Worm (Caenorhabditis elegans) whole organism, midembryonic: ENCODE results near the gene C05B5.12.

ENCODE experiments used
- T22C8.4 ChIP-seq: fragments of 200-800 bp; sonication (Bioruptor generic); IDR thresholded peaks from 2 replicates; pipeline ENCODE4 v1.3.6; 2022; ENCODE audit warnings: missing genetic modification characterization, missing compliant biosample characterization
- cog-1 ChIP-seq: sonication (generic microtip); optimal IDR thresholded peaks from 2 replicates; lab custom pipeline; 2016; ENCODE audit warnings: missing genetic modification characterization, missing compliant biosample characterization
- flt-1 ChIP-seq: fragments of 200-800 bp; sonication (Bioruptor generic); IDR thresholded peaks from 2 replicates; pipeline ENCODE4 v1.3.6; 2022; ENCODE audit warnings: missing genetic modification characterization, missing compliant biosample characterization
- klf-2 ChIP-seq: fragments of 200-800 bp; sonication (Bioruptor generic); conservative IDR thresholded peaks from 2 replicates; pipeline ENCODE4 v1.3.6; 2022; ENCODE audit warnings: missing genetic modification reagents, missing genetic modification characterization, missing compliant biosample characterization
- med-1 ChIP-seq: sonication (generic microtip); optimal IDR thresholded peaks from 2 replicates; lab custom pipeline; 2017; ENCODE audit warnings: missing genetic modification characterization, mild to moderate bottlenecking, missing compliant biosample characterization, antibody characterized with exemption, missing genetic modification reagents; ENCODE audit not compliant: insufficient read depth
- ref-1 ChIP-seq: fragments of 200-800 bp; sonication (Bioruptor generic); conservative IDR thresholded peaks from 2 replicates; pipeline ENCODE4 v1.3.6; 2022; ENCODE audit warnings: missing genetic modification reagents, missing genetic modification characterization, missing compliant biosample characterization
- tab-1 ChIP-seq: fragments of 200-800 bp; sonication (Bioruptor generic); IDR thresholded peaks from 2 replicates; pipeline ENCODE4 v1.3.6; 2022; ENCODE audit warnings: missing genetic modification characterization, missing compliant biosample characterization
- ztf-23 ChIP-seq: fragments of 200-800 bp; sonication (Bioruptor generic); IDR thresholded peaks from 2 replicates; pipeline ENCODE4 v1.3.6; 2022; ENCODE audit warnings: missing genetic modification reagents, missing genetic modification characterization, missing compliant biosample characterization
- ztf-29 ChIP-seq: fragments of 200-800 bp; sonication (Bioruptor generic); IDR thresholded peaks from 2 replicates; pipeline ENCODE4 v1.3.6; 2022; ENCODE audit warnings: missing genetic modification reagents, missing genetic modification characterization, missing compliant biosample characterization

- TF ChIP-seq cog-1 (tag; lab: Kevin White, UChicago), result no peak
- no peak for TF ChIP-seq ztf-29
- TF ChIP-seq med-1, result no peak
- no peak for TF ChIP-seq klf-2 (GFP tag; lab: Robert Waterston, UW)
- TF ChIP-seq flt-1, result no peak
- TF ChIP-seq T22C8.4 (GFP tag; lab: Robert Waterston, UW), result no peak
- no peak for TF ChIP-seq tab-1 (GFP tag; lab: Robert Waterston, UW)
- no peak for TF ChIP-seq ref-1
- TF ChIP-seq ztf-23, result no peak
Measured at ce11 chrIII:9972192-9972811, 14.9 kb upstream of the C05B5.12 start.
